Worm (Caenorhabditis elegans): ENCODE measurements around the gene fbxb-48.

ce11 chrII:1688813-1689212, 30.2 kb downstream of the fbxb-48 start, which contains the start of the genes fbxb-18 and fbxb-19:
- no peak for TF ChIP-seq skn-1 (tag; optimal IDR thresholded peaks at IDR 0.05)
- TF ChIP-seq egl-27 (tag; optimal IDR thresholded peaks at IDR 0.05), result no peak

Measured in whole organism, L1 larva.